Fruit fly (Drosophila melanogaster): ENCODE data around the gene Osi11.

DNA sequence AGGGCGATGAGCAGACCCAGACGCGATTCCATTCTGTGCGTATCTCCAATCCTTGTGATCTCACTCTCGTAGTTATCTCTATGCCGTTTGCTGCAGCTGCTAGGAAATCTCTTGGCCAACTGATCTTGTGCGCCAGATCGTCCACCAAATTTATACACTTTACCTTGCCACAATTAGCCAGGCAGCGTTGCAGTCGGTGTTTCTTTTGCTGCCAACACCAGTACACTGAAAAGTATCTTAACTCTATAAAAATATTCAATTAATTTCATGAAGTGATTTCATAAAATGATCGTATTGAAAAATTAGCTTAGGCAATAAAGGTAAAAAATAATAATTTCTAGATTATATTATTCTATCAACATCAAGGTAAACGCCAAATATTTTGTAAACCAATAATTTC lies at the start of gene Osi11:
- no peak for TF ChIP-seq h (GFP tag; optimal IDR thresholded peaks at IDR 0.05)
- no peak for TF ChIP-seq dsf (GFP tag; optimal IDR thresholded peaks at IDR 0.05; ENCODE audit: borderline replicate concordance)
- TF ChIP-seq br (GFP tag; optimal IDR thresholded peaks at IDR 0.05), result no peak
- no peak for TF ChIP-seq Hr78 (GFP tag; optimal IDR thresholded peaks at IDR 0.05)
- TF ChIP-seq pan (optimal IDR thresholded peaks at IDR 0.05), result no peak
- no peak for TF ChIP-seq ey (GFP tag; optimal IDR thresholded peaks at IDR 0.05)
- no peak for TF ChIP-seq brk (GFP tag; optimal IDR thresholded peaks at IDR 0.05)
- TF ChIP-seq Mio (GFP tag; optimal IDR thresholded peaks at IDR 0.05), result no peak
- no peak for TF ChIP-seq CG32264 (GFP tag; optimal IDR thresholded peaks at IDR 0.05)

All from whole organism, wandering third instar larva.